Worm (Caenorhabditis elegans) whole organism, young adult: Measurements from ENCODE around the gene cpz-2.

Experiments
- F23B12.7 ChIP-seq: sonication (generic microtip); optimal IDR thresholded peaks from 2 replicates; lab custom pipeline; 2017; ENCODE audit warnings: missing genetic modification characterization, mild to moderate bottlenecking, missing compliant biosample characterization, antibody characterized with exemption, moderate library complexity; ENCODE audit not compliant: insufficient read depth
- F57C9.4 ChIP-seq: sonication (generic microtip); optimal IDR thresholded peaks from 2 replicates; lab custom pipeline; 2017; ENCODE audit warnings: mild to moderate bottlenecking, missing genetic modification characterization, missing compliant biosample characterization
- Y95B8A.8 ChIP-seq: fragments of 200-800 bp; sonication (Bioruptor generic); IDR thresholded peaks from 2 replicates; pipeline ENCODE4 v1.3.6; 2022; ENCODE audit warnings: missing genetic modification reagents, missing genetic modification characterization, missing compliant biosample characterization
- ama-1 ChIP-seq, 3 experiments: fragments of 150-350 bp in 1 of 3; sonication (generic microtip) in 2 of 3; optimal IDR thresholded peaks; 2 replicates each; lab custom pipeline; 2014 to 2018; ENCODE audit warnings: missing biosample characterization in 2 of 3, missing genetic modification characterization in 2 of 3, missing genetic modification reagents in 2 of 3
- cebp-2 ChIP-seq: fragments of 200-800 bp; sonication (Bioruptor generic); IDR thresholded peaks from 2 replicates; pipeline ENCODE4 v1.3.6; 2022; ENCODE audit warnings: missing genetic modification characterization, missing compliant biosample characterization
- ceh-40 ChIP-seq: fragments of 200-800 bp; sonication (Bioruptor generic); IDR thresholded peaks from 2 replicates; pipeline ENCODE4 v1.3.6; 2022; ENCODE audit warnings: missing genetic modification characterization, missing compliant biosample characterization
- hmg-20 ChIP-seq: fragments of 200-800 bp; sonication (Bioruptor generic); IDR thresholded peaks from 2 replicates; pipeline ENCODE4 v1.3.6; 2022; ENCODE audit warnings: missing genetic modification reagents, missing genetic modification characterization, missing compliant biosample characterization
- mel-28 ChIP-seq: sonication (generic microtip); optimal IDR thresholded peaks from 2 replicates; lab custom pipeline; 2016; ENCODE audit warnings: borderline replicate concordance, mild to moderate bottlenecking, missing genetic modification characterization, missing compliant biosample characterization
- nhr-120 ChIP-seq: fragments of 200-800 bp; sonication (Bioruptor generic); IDR thresholded peaks from 2 replicates; pipeline ENCODE4 v1.3.6; 2022; ENCODE audit warnings: missing genetic modification characterization, missing compliant biosample characterization
- nhr-27 ChIP-seq: fragments of 200-800 bp; sonication (Bioruptor generic); optimal IDR thresholded peaks from 2 replicates; lab custom pipeline; 2018; ENCODE audit warnings: mild to moderate bottlenecking, missing genetic modification characterization, moderate library complexity, missing compliant biosample characterization
- pha-4 ChIP-seq: fragments of 150-350 bp; sonication (generic microtip); optimal IDR thresholded peaks from 2 replicates; lab custom pipeline; 2014; ENCODE audit warnings: missing biosample characterization, missing genetic modification reagents, missing genetic modification characterization
- snpc-1.3 ChIP-seq: sonication (generic microtip); optimal IDR thresholded peaks from 2 replicates; lab custom pipeline; 2017; ENCODE audit warnings: missing genetic modification characterization, mild to moderate bottlenecking, missing compliant biosample characterization, antibody characterized with exemption, moderate library complexity, missing genotype, missing genetic modification reagents; ENCODE audit not compliant: insufficient read depth
- snpc-4 ChIP-seq, 5 experiments: fragments of 150-350 bp in 1 of 5; sonication (generic microtip) in 4 of 5; optimal IDR thresholded peaks; 2 replicates each; lab custom pipeline; 2014 to 2018; ENCODE audit warnings: missing genetic modification characterization in 5 of 5, missing biosample characterization in 3 of 5, antibody characterized with exemption in 2 of 5, mild to moderate bottlenecking in 2 of 5, missing compliant biosample characterization in 2 of 5, missing genotype in 2 of 5, moderate library complexity in 2 of 5, missing genetic modification reagents in 1 of 5
- unc-62 ChIP-seq: fragments of 150-350 bp; optimal IDR thresholded peaks from 2 replicates; lab custom pipeline; 2014; ENCODE audit warnings: missing biosample characterization, missing genetic modification reagents, missing genetic modification characterization

ce11 chrV:13374532-13374931, 6.5 kb upstream of the cpz-2 start:
- TF ChIP-seq pha-4 (tag; lab: Kevin White, UChicago) (no peak), F23B12.7 (tag; lab: Kevin White, UChicago) (no peak), unc-62 (GFP tag; lab: Kevin White, UChicago) (no peak), Y95B8A.8 (GFP tag; lab: Robert Waterston, UW) (no peak), nhr-120 (GFP tag; lab: Robert Waterston, UW) (no peak), ama-1 (optimal IDR thresholded peaks at IDR 0.05; lab: Kevin White, UChicago) (no peak), ama-1 (GFP tag; optimal IDR thresholded peaks at IDR 0.05; lab: Kevin White, UChicago) (no peak), F57C9.4 (no peak), snpc-4 (GFP tag; optimal IDR thresholded peaks at IDR 0.05; lab: Kevin White, UChicago) (no peak), snpc-4 (tag; optimal IDR thresholded peaks at IDR 0.05; lab: Kevin White, UChicago) (no peak), hmg-20 (GFP tag; lab: Robert Waterston, UW) (no peak), snpc-1.3 (no peak), ceh-40 (GFP tag; lab: Robert Waterston, UW) (no peak), mel-28 (tag; lab: Kevin White, UChicago) (no peak), cebp-2 (GFP tag; lab: Robert Waterston, UW) (no peak), nhr-27 (tag; lab: Kevin White, UChicago) (no peak)
